Worm (Caenorhabditis elegans) whole organism, L3 larva: Measurements from ENCODE around the gene plep-1.

Source experiments
- R02D3.7 ChIP-seq: fragments of 150-350 bp; optimal IDR thresholded peaks from 2 replicates; lab custom pipeline; 2014; ENCODE audit warnings: missing biosample characterization, missing genetic modification characterization
- jun-1 ChIP-seq: fragments of 150-350 bp; optimal IDR thresholded peaks from 2 replicates; lab custom pipeline; 2014; ENCODE audit warnings: missing biosample characterization, missing genetic modification reagents, missing genetic modification characterization
- lin-39 ChIP-seq: fragments of 150-350 bp; optimal IDR thresholded peaks from 2 replicates; lab custom pipeline; 2018; ENCODE audit warnings: missing biosample characterization, missing genetic modification reagents, missing genetic modification characterization
- lsy-12 ChIP-seq: sonication (generic microtip); optimal IDR thresholded peaks from 2 replicates; lab custom pipeline; 2016; ENCODE audit warnings: mild to moderate bottlenecking, missing genetic modification characterization, missing compliant biosample characterization
- mdl-1 ChIP-seq: fragments of 150-350 bp; optimal IDR thresholded peaks from 2 replicates; lab custom pipeline; 2014; ENCODE audit warnings: missing biosample characterization, missing genetic modification characterization
- nhr-25 ChIP-seq: sonication (generic microtip); optimal IDR thresholded peaks from 2 replicates; lab custom pipeline; 2017; ENCODE audit warnings: missing biosample characterization, missing genetic modification characterization

DNA sequence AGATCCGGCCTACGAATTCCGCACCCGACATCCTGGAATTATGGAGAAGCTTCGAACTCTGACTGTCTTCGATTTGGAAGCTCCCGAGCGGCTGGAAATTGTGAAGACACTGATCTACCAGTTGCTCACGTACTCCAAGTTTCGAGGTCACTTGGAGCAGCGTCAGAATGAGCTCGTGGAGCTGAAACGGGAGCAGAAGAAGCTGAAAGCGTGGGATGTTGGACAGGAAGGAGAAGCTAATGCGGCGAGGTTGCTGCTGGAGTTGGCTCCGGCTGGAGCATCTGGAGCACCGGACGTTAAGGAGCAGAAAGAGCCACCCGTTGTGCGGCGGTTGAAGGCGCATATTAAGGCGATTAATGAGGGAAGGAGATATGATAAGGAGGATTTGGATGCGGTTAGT, 32.3 kb upstream of the plep-1 start:
- TF ChIP-seq jun-1 (tag; lab: Kevin White, UChicago) (no peak), mdl-1 (tag; lab: Kevin White, UChicago) (no peak), R02D3.7 (tag; lab: Kevin White, UChicago) (no peak), nhr-25 (tag; lab: Kevin White, UChicago) (no peak), lsy-12 (tag; lab: Kevin White, UChicago) (no peak), lin-39 (tag; lab: Kevin White, UChicago) (no peak)
